Worm (Caenorhabditis elegans): ENCODE data around the gene egl-27.
A peak's percentile ranks its signal among the peaks of the same experiment; 100 is the strongest.

egl-27 gene

ce11 chrII:6828073-6828900 lies 6.5 kb upstream of the egl-27 start:
- no peak for TF ChIP-seq saeg-2 (GFP tag; IDR thresholded peaks at IDR 0.05)
- no peak for TF ChIP-seq lin-29 (GFP tag; IDR thresholded peaks at IDR 0.05)
- TF ChIP-seq lin-1 (GFP tag; IDR thresholded peaks at IDR 0.05), result no peak
- TF ChIP-seq unc-62 (GFP tag; optimal IDR thresholded peaks at IDR 0.05 in 1 of 2), result peak in 1 of 2 experiments; percentile 98
- no peak for TF ChIP-seq unc-62 (tag; optimal IDR thresholded peaks at IDR 0.05)
- TF ChIP-seq nhr-42 (GFP tag; IDR thresholded peaks at IDR 0.05), result no peak
- TF ChIP-seq vab-7 (GFP tag; IDR thresholded peaks at IDR 0.05), result 0 out of 2 replicates have a peak, but pooled peaks have one; percentile 19
- TF ChIP-seq ZK337.2 (GFP tag; IDR thresholded peaks at IDR 0.05), result no peak
- TF ChIP-seq set-16 (GFP tag; IDR thresholded peaks at IDR 0.05), result peak; percentile 59; the same call in 1 of the 2 replicates
- no peak for TF ChIP-seq lim-7 (GFP tag; IDR thresholded peaks at IDR 0.05)
- TF ChIP-seq daf-19 (GFP tag; conservative IDR thresholded peaks at IDR 0.05), result no peak
- TF ChIP-seq fkh-10 (GFP tag; optimal IDR thresholded peaks at IDR 0.05), result peak; percentile 21
- 0 out of 4 replicates have a peak, but pooled peaks of 1 of the 2 experiments have one; percentile 57 for TF ChIP-seq madf-5 (GFP tag; IDR thresholded peaks at IDR 0.05)
- no peak for TF ChIP-seq nhr-111 (GFP tag; optimal IDR thresholded peaks at IDR 0.05)
- TF ChIP-seq ceh-44 (GFP tag; IDR thresholded peaks at IDR 0.05), result no peak
- peak; percentile 7 for TF ChIP-seq mep-1 (tag; optimal IDR thresholded peaks at IDR 0.05)
- TF ChIP-seq nhr-102 (tag; optimal IDR thresholded peaks at IDR 0.05), result no peak
- TF ChIP-seq fos-1 (tag; optimal IDR thresholded peaks at IDR 0.05), result no peak
- no peak for TF ChIP-seq nhr-28 (tag; optimal IDR thresholded peaks at IDR 0.05)
- no peak for TF ChIP-seq lin-39 (tag; optimal IDR thresholded peaks at IDR 0.05)
- no peak for TF ChIP-seq pha-4 (GFP tag; IDR thresholded peaks at IDR 0.05)
- TF ChIP-seq pha-4 (tag; optimal IDR thresholded peaks at IDR 0.05), result no peak
- TF ChIP-seq dmd-8 (GFP tag; IDR thresholded peaks at IDR 0.05), result no peak
- TF ChIP-seq zip-2 (tag; optimal IDR thresholded peaks at IDR 0.05), result no peak
- TF ChIP-seq Y5F2A.4 (GFP tag; optimal IDR thresholded peaks at IDR 0.05), result no peak
- no peak for TF ChIP-seq ceh-28 (tag; optimal IDR thresholded peaks at IDR 0.05)
- TF ChIP-seq mdl-1 (tag; optimal IDR thresholded peaks at IDR 0.05), result no peak
- no peak for TF ChIP-seq skn-1 (tag; optimal IDR thresholded peaks at IDR 0.05)
- TF ChIP-seq ctbp-1 (GFP tag; IDR thresholded peaks at IDR 0.05), result 0 out of 2 replicates have a peak, but pooled peaks have one; percentile 13
- peak; percentile 5 for TF ChIP-seq rbr-2 (tag; optimal IDR thresholded peaks at IDR 0.05)
- TF ChIP-seq Y105C5A.15 (GFP tag; IDR thresholded peaks at IDR 0.05), result no peak
- peak; percentile 9 for TF ChIP-seq sdz-12 (GFP tag; optimal IDR thresholded peaks at IDR 0.05)
- TF ChIP-seq aha-1 (tag), result peak; percentile 49

ce11 chrII:6829108-6829507 lies 5.7 kb upstream of the egl-27 start:
- 0 out of 2 replicates have a peak, but pooled peaks have one; percentile 38 for TF ChIP-seq tra-1 (GFP tag; IDR thresholded peaks at IDR 0.05)
- TF ChIP-seq egl-43 (GFP tag; IDR thresholded peaks at IDR 0.05), result no peak
- TF ChIP-seq ceh-20 (GFP tag; IDR thresholded peaks at IDR 0.05), result no peak
- TF ChIP-seq lir-3 (tag; optimal IDR thresholded peaks at IDR 0.05), result no peak
- peak; percentile 10 for TF ChIP-seq lin-13 (GFP tag; optimal IDR thresholded peaks at IDR 0.05)
- peak; percentile 82 for TF ChIP-seq mxl-3 (GFP tag; optimal IDR thresholded peaks at IDR 0.05)
- peak; percentile 66 for TF ChIP-seq dve-1 (tag; optimal IDR thresholded peaks at IDR 0.05; ENCODE audit: insufficient read depth)
- no peak for TF ChIP-seq unc-39 (tag; optimal IDR thresholded peaks at IDR 0.05)
- TF ChIP-seq daf-16 (GFP tag; optimal IDR thresholded peaks at IDR 0.05), result no peak
- TF ChIP-seq daf-16 (tag; optimal IDR thresholded peaks at IDR 0.05), result peak; percentile 36
- no peak for TF ChIP-seq snpc-4 (tag; optimal IDR thresholded peaks at IDR 0.05)
- peak; percentile 0 for TF ChIP-seq nhr-10 (tag; optimal IDR thresholded peaks at IDR 0.05)
- TF ChIP-seq ceh-44 (GFP tag; IDR thresholded peaks at IDR 0.05), result no peak
- peak; percentile 79 for TF ChIP-seq hlh-11 (tag; optimal IDR thresholded peaks at IDR 0.05)
- no peak for TF ChIP-seq egl-27 (tag; optimal IDR thresholded peaks at IDR 0.05)
- peak; percentile 84 for TF ChIP-seq nhr-28 (tag; optimal IDR thresholded peaks at IDR 0.05)
- peak in 1 of 2 experiments; percentile 29 for TF ChIP-seq mdl-1 (tag; optimal IDR thresholded peaks at IDR 0.05)
- peak; percentile 10 for TF ChIP-seq mes-2 (tag; optimal IDR thresholded peaks at IDR 0.05; ENCODE audit: poor library complexity, severe bottlenecking)
- peak; percentile 31 for TF ChIP-seq mep-1 (tag; optimal IDR thresholded peaks at IDR 0.05)
- TF ChIP-seq unc-62 (GFP tag; optimal IDR thresholded peaks at IDR 0.05 in 1 of 2), result peak in 1 of 2 experiments; percentile 99
- no peak for TF ChIP-seq unc-62 (tag; optimal IDR thresholded peaks at IDR 0.05)
- peak; percentile 72 for TF ChIP-seq hlh-30 (tag; optimal IDR thresholded peaks at IDR 0.05; ENCODE audit: insufficient read depth)
- no peak for TF ChIP-seq sdz-12 (GFP tag; optimal IDR thresholded peaks at IDR 0.05)
- TF ChIP-seq lin-38 (GFP tag; IDR thresholded peaks at IDR 0.05), result no peak

All from whole organism, L4 larva.